Fruit fly (Drosophila melanogaster) whole organism, embryonic: ENCODE data around the gene Dpm3.
A peak's percentile ranks its signal among the peaks of the same experiment; 100 is the strongest.

Experiments used
- Ada2b ChIP-seq: fragments of 200-800 bp; sonication (Bioruptor generic); IDR thresholded peaks from 2 replicates; pipeline ENCODE4 v1.3.6; 2022; ENCODE audit warnings: missing biosample characterization, missing genetic modification characterization
- B-H2 ChIP-seq: fragments of 200-800 bp; sonication (Bioruptor generic); optimal IDR thresholded peaks from 2 replicates; lab custom pipeline; 2018; ENCODE audit warnings: missing biosample characterization, mild to moderate bottlenecking, missing genetic modification characterization
- CG10267 ChIP-seq: fragments of 200-800 bp; sonication (Bioruptor generic); optimal IDR thresholded peaks from 2 replicates; lab custom pipeline; 2018; ENCODE audit warnings: missing biosample characterization, mild to moderate bottlenecking, missing genetic modification characterization, moderate library complexity
- CG10565 ChIP-seq: fragments of 200-800 bp; sonication (Bioruptor generic); optimal IDR thresholded peaks from 3 replicates; lab custom pipeline; 2016; ENCODE audit warnings: missing biosample characterization, mild to moderate bottlenecking, missing genetic modification characterization
- CG11695 ChIP-seq: fragments of 200-800 bp; sonication (Bioruptor generic); IDR thresholded peaks from 3 replicates; pipeline ENCODE4 v1.3.6; 2022; ENCODE audit warnings: missing biosample characterization, missing genetic modification characterization
- CG11723 ChIP-seq: fragments of 200-800 bp; sonication (Bioruptor generic); optimal IDR thresholded peaks from 2 replicates; lab custom pipeline; 2017; ENCODE audit warnings: missing biosample characterization, mild to moderate bottlenecking, missing genetic modification characterization
- CG14667 ChIP-seq: fragments of 200-800 bp; sonication (Bioruptor generic); IDR thresholded peaks from 2 replicates; pipeline ENCODE4 v1.3.6; 2022; ENCODE audit warnings: missing biosample characterization, missing genetic modification characterization
- CG15479 ChIP-seq: fragments of 200-800 bp; sonication (Bioruptor generic); optimal IDR thresholded peaks from 3 replicates; lab custom pipeline; 2019; ENCODE audit warnings: missing biosample characterization, mild to moderate bottlenecking, missing genetic modification characterization, moderate library complexity
- CG15514 ChIP-seq: fragments of 200-800 bp; sonication (Bioruptor generic); optimal IDR thresholded peaks from 3 replicates; lab custom pipeline; 2017; ENCODE audit warnings: missing biosample characterization, missing genetic modification characterization, mild to moderate bottlenecking, moderate library complexity, missing genetic modification reagents
- CG17328 ChIP-seq: fragments of 200-800 bp; sonication (Bioruptor generic); IDR thresholded peaks from 2 replicates; pipeline ENCODE4 v1.3.6; 2022; ENCODE audit warnings: missing biosample characterization, missing genetic modification characterization
- CG17361 ChIP-seq: fragments of 200-800 bp; sonication (Bioruptor generic); IDR thresholded peaks from 3 replicates; pipeline ENCODE4 v1.3.6; 2022; ENCODE audit warnings: missing biosample characterization, missing genetic modification characterization
- CG1792 ChIP-seq: fragments of 200-800 bp; sonication (Bioruptor generic); optimal IDR thresholded peaks from 2 replicates; lab custom pipeline; 2016; ENCODE audit warnings: missing biosample characterization, missing genetic modification characterization
- CG18011 ChIP-seq: fragments of 200-800 bp; sonication (Bioruptor generic); optimal IDR thresholded peaks from 2 replicates; lab custom pipeline; 2017; ENCODE audit warnings: missing biosample characterization, missing genetic modification characterization, mild to moderate bottlenecking, moderate library complexity, missing genotype
- CG18599 ChIP-seq: fragments of 200-800 bp; sonication (Bioruptor generic); optimal IDR thresholded peaks from 3 replicates; lab custom pipeline; 2017; ENCODE audit warnings: missing biosample characterization, missing genetic modification characterization, mild to moderate bottlenecking, moderate library complexity, missing genetic modification reagents
- CG2875 ChIP-seq: fragments of 200-800 bp; sonication (Bioruptor generic); optimal IDR thresholded peaks from 2 replicates; lab custom pipeline; 2017; ENCODE audit warnings: missing biosample characterization, mild to moderate bottlenecking, missing genetic modification characterization, missing genetic modification reagents
- CG2889 ChIP-seq: fragments of 200-800 bp; sonication (Bioruptor generic); IDR thresholded peaks from 3 replicates; pipeline ENCODE4 v1.3.6; 2022; ENCODE audit warnings: missing biosample characterization, missing genetic modification characterization
- CG3065 ChIP-seq: fragments of 200-800 bp; sonication (Bioruptor generic); optimal IDR thresholded peaks from 2 replicates; lab custom pipeline; 2016; ENCODE audit warnings: missing biosample characterization, missing genetic modification characterization
- CG31365 ChIP-seq: fragments of 200-800 bp; sonication (Bioruptor generic); optimal IDR thresholded peaks from 2 replicates; lab custom pipeline; 2018; ENCODE audit warnings: missing biosample characterization, mild to moderate bottlenecking, missing genetic modification characterization
- CG32767 ChIP-seq: fragments of 200-800 bp; sonication (Bioruptor generic); IDR thresholded peaks from 2 replicates; pipeline ENCODE4 v1.3.6; 2022; ENCODE audit warnings: missing biosample characterization, missing genetic modification characterization
- CG32772 ChIP-seq: fragments of 200-800 bp; sonication (Bioruptor generic); IDR thresholded peaks from 2 replicates; pipeline ENCODE4 v1.3.6; 2022; ENCODE audit warnings: missing biosample characterization, missing genetic modification characterization
- CG4424 ChIP-seq: fragments of 200-800 bp; sonication (Bioruptor generic); optimal IDR thresholded peaks from 3 replicates; lab custom pipeline; 2016; ENCODE audit warnings: missing biosample characterization, missing genetic modification characterization
- CG5245 ChIP-seq: fragments of 200-800 bp; sonication (Bioruptor generic); optimal IDR thresholded peaks from 3 replicates; lab custom pipeline; 2016; ENCODE audit warnings: missing biosample characterization, missing genetic modification characterization
- CG6272 ChIP-seq: fragments of 200-800 bp; sonication (Bioruptor generic); IDR thresholded peaks from 2 replicates; pipeline ENCODE4 v1.3.6; 2022; ENCODE audit warnings: missing biosample characterization, missing genetic modification characterization
- CG7372 ChIP-seq: fragments of 200-800 bp; sonication (Bioruptor generic); IDR thresholded peaks from 2 replicates; pipeline ENCODE4 v1.3.6; 2022; ENCODE audit warnings: missing biosample characterization, missing genetic modification characterization
- CG7963 ChIP-seq: fragments of 200-800 bp; sonication (Bioruptor generic); IDR thresholded peaks from 3 replicates; pipeline ENCODE4 v1.3.6; 2022; ENCODE audit warnings: missing biosample characterization, missing genetic modification characterization; ENCODE audit not compliant: partially characterized antibody
- CG8290 ChIP-seq, 3 experiments: fragments of 200-800 bp; sonication (Bioruptor generic); optimal IDR thresholded peaks; 2 replicates each; lab custom pipeline; 2016 to 2019; ENCODE audit warnings: missing biosample characterization in 3 of 3, missing genetic modification characterization in 3 of 3, mild to moderate bottlenecking in 2 of 3, moderate library complexity in 1 of 3
- CG9797 ChIP-seq: fragments of 200-800 bp; sonication (Bioruptor generic); optimal IDR thresholded peaks from 3 replicates; lab custom pipeline; 2018; ENCODE audit warnings: missing biosample characterization, mild to moderate bottlenecking, missing genetic modification characterization
- CG9817 ChIP-seq: fragments of 200-800 bp; sonication (Bioruptor generic); optimal IDR thresholded peaks from 2 replicates; lab custom pipeline; 2018; ENCODE audit warnings: missing biosample characterization, mild to moderate bottlenecking, missing genetic modification characterization, moderate library complexity
- CrebB ChIP-seq: fragments of 200-800 bp; sonication (Bioruptor generic); optimal IDR thresholded peaks from 3 replicates; lab custom pipeline; 2018; ENCODE audit warnings: missing biosample characterization, mild to moderate bottlenecking, missing genetic modification characterization
- Dfd ChIP-seq, 2 experiments: fragments of >200 bp; optimal IDR thresholded peaks; 2 replicates each; lab custom pipeline; 2017; ENCODE audit warnings: missing biosample characterization in 2 of 2, missing genetic modification characterization in 2 of 2
- GATAe ChIP-seq: fragments of 200-800 bp; sonication (Bioruptor generic); conservative IDR thresholded peaks from 2 replicates; pipeline ENCODE4 v1.3.6; 2022; ENCODE audit warnings: missing biosample characterization, missing genetic modification characterization
- HLH4C ChIP-seq: fragments of 200-800 bp; sonication (Bioruptor generic); IDR thresholded peaks from 3 replicates; pipeline ENCODE4 v1.3.6; 2022; ENCODE audit warnings: missing biosample characterization, missing genetic modification characterization; ENCODE audit not compliant: partially characterized antibody
- Kr ChIP-seq: fragments of 200-800 bp; sonication (Bioruptor generic); optimal IDR thresholded peaks from 2 replicates; lab custom pipeline; 2017; ENCODE audit warnings: missing biosample characterization, mild to moderate bottlenecking, missing genetic modification characterization
- Nf-YA ChIP-seq: fragments of 200-800 bp; sonication (Bioruptor generic); IDR thresholded peaks from 2 replicates; pipeline ENCODE4 v1.3.6; 2022; ENCODE audit warnings: missing biosample characterization, missing genetic modification characterization
- Nf-YB ChIP-seq: fragments of 200-800 bp; sonication (Bioruptor generic); optimal IDR thresholded peaks from 3 replicates; lab custom pipeline; 2019; ENCODE audit warnings: missing biosample characterization, mild to moderate bottlenecking, missing genetic modification characterization, moderate library complexity
- Nf-YC ChIP-seq: fragments of 200-800 bp; optimal IDR thresholded peaks from 3 replicates; lab custom pipeline; 2019; ENCODE audit warnings: missing biosample characterization, mild to moderate bottlenecking, missing genetic modification characterization, moderate library complexity
- Tbp ChIP-seq: fragments of >200 bp; optimal IDR thresholded peaks from 2 replicates; lab custom pipeline; 2018; ENCODE audit warnings: missing biosample characterization, missing genetic modification characterization
- YL-1 ChIP-seq: fragments of 200-800 bp; sonication (Bioruptor generic); optimal IDR thresholded peaks from 3 replicates; lab custom pipeline; 2017; ENCODE audit warnings: missing biosample characterization, mild to moderate bottlenecking, missing genetic modification characterization
- abd-A ChIP-seq: fragments of 200-800 bp; sonication (Bioruptor generic); optimal IDR thresholded peaks from 3 replicates; lab custom pipeline; 2019; ENCODE audit warnings: missing biosample characterization, mild to moderate bottlenecking, missing genetic modification characterization, moderate library complexity
- ci ChIP-seq: fragments of 200-800 bp; sonication (Bioruptor generic); IDR thresholded peaks from 3 replicates; pipeline ENCODE4 v1.3.6; 2022; ENCODE audit warnings: missing biosample characterization, missing genetic modification characterization
- dati ChIP-seq: fragments of 200-800 bp; sonication (Bioruptor generic); IDR thresholded peaks from 2 replicates; pipeline ENCODE4 v1.3.6; 2022; ENCODE audit warnings: missing biosample characterization, missing genetic modification characterization
- gfzf ChIP-seq: fragments of 200-800 bp; sonication (Bioruptor generic); optimal IDR thresholded peaks from 2 replicates; lab custom pipeline; 2016; ENCODE audit warnings: missing biosample characterization, mild to moderate bottlenecking, missing genetic modification characterization, moderate library complexity
- hbn ChIP-seq: fragments of 200-800 bp; sonication (Bioruptor generic); IDR thresholded peaks from 2 replicates; pipeline ENCODE4 v1.3.6; 2022; ENCODE audit warnings: missing biosample characterization, missing genetic modification characterization; ENCODE audit not compliant: partially characterized antibody
- p53 ChIP-seq: fragments of 200-800 bp; sonication (Bioruptor generic); optimal IDR thresholded peaks from 2 replicates; lab custom pipeline; 2016; ENCODE audit warnings: missing biosample characterization, missing genetic modification characterization
- sima ChIP-seq: fragments of 200-800 bp; sonication (Bioruptor generic); optimal IDR thresholded peaks from 2 replicates; lab custom pipeline; 2016; ENCODE audit warnings: missing biosample characterization, missing genetic modification characterization
- sna ChIP-seq: fragments of 200-800 bp; sonication (Bioruptor generic); IDR thresholded peaks from 2 replicates; pipeline ENCODE4 v1.3.6; 2022; ENCODE audit warnings: missing biosample characterization, missing genetic modification characterization; ENCODE audit not compliant: partially characterized antibody
- ttk ChIP-seq: fragments of 200-800 bp; sonication (Bioruptor generic); IDR thresholded peaks from 2 replicates; pipeline ENCODE4 v2.1.2; 2022; ENCODE audit warnings: missing biosample characterization, missing genetic modification characterization

The Dpm3 gene

dm6 chr3R:13364175-13365174, 38.4 kb downstream of the Dpm3 start, which contains the start of gene Dic1 (continued):
- TF ChIP-seq Kr (GFP tag; lab: Kevin White, UChicago) (peak; percentile 79), CG10267 (peak; percentile 95), HLH4C (GFP tag; lab: Robert Waterston, UW) (peak; percentile 53; the same call in 1 of the 3 replicates), CG5245 (GFP tag; lab: Kevin White, UChicago) (peak; percentile 95), CG1792 (peak; percentile 84), sna (GFP tag; lab: Robert Waterston, UW) (0 out of 2 replicates have a peak, but pooled peaks have one; percentile 36), CG18599 (GFP tag; lab: Kevin White, UChicago) (peak; percentile 98), B-H2 (GFP tag; lab: Kevin White, UChicago) (peak; percentile 90), CG9817 (tag; lab: Kevin White, UChicago) (peak; percentile 95), CG31365 (peak; percentile 64), sima (GFP tag; lab: Kevin White, UChicago) (peak; percentile 59), abd-A (tag; lab: Kevin White, UChicago) (peak; percentile 64), CG11695 (GFP tag; lab: Robert Waterston, UW) (peak; percentile 95), CG15514 (GFP tag; lab: Kevin White, UChicago) (peak; percentile 90), CG18011 (GFP tag; lab: Kevin White, UChicago) (peak; percentile 87), p53 (GFP tag; lab: Kevin White, UChicago) (peak; percentile 66), CG6272 (peak; percentile 85), Nf-YA (GFP tag; lab: Robert Waterston, UW) (peak; percentile 85), hbn (GFP tag; lab: Robert Waterston, UW) (no peak), CG2875 (peak; percentile 94), CG2889 (GFP tag; lab: Robert Waterston, UW) (peak; percentile 79), CG15479 (peak; percentile 30), CG14667 (GFP tag; lab: Robert Waterston, UW) (peak; percentile 74), Ada2b (GFP tag; lab: Robert Waterston, UW) (peak; percentile 86), CG32767 (GFP tag; lab: Robert Waterston, UW) (peak; percentile 92), ttk (peak; percentile 85), CG32772 (GFP tag; lab: Robert Waterston, UW) (peak; percentile 75), CG7963 (GFP tag; lab: Robert Waterston, UW) (no peak; the same call in 2 of the 3 replicates), Tbp (GFP tag; lab: Kevin White, UChicago) (no peak), Nf-YB (GFP tag; lab: Kevin White, UChicago) (peak; percentile 86), gfzf (no peak), CG3065 (GFP tag; lab: Kevin White, UChicago) (peak; percentile 61), YL-1 (GFP tag; lab: Kevin White, UChicago) (peak; percentile 93), CG4424 (GFP tag; lab: Kevin White, UChicago) (peak; percentile 97), CrebB (tag; lab: Kevin White, UChicago) (peak; percentile 73), CG11723 (GFP tag; lab: Kevin White, UChicago) (peak; percentile 97), dati (peak; percentile 77), ci (GFP tag; lab: Robert Waterston, UW) (peak; percentile 86; the same call in 2 of the 3 replicates), CG17328 (GFP tag; lab: Robert Waterston, UW) (peak; percentile 81), CG7372 (GFP tag; lab: Robert Waterston, UW) (peak; percentile 92), CG9797 (GFP tag; lab: Kevin White, UChicago) (peak; percentile 41), GATAe (GFP tag; lab: Robert Waterston, UW) (peak; percentile 65), Dfd (GFP tag; optimal IDR thresholded peaks at IDR 0.05; lab: Kevin White, UChicago) (peak in 1 of 2 experiments; percentile 35), CG8290 (GFP tag; optimal IDR thresholded peaks at IDR 0.05; lab: Kevin White, UChicago) (peak; percentile 75), CG8290 (tag; optimal IDR thresholded peaks at IDR 0.05; lab: Kevin White, UChicago) (peak in 1 of 2 experiments; percentile 74), CG10565 (GFP tag; lab: Kevin White, UChicago) (peak; percentile 85), Nf-YC (tag; lab: Kevin White, UChicago) (peak; percentile 87), CG17361 (GFP tag; lab: Robert Waterston, UW) (peak; percentile 99)
